Worm (Caenorhabditis elegans) whole organism, L4 larva: ENCODE results near the gene C31E10.6.

Source experiments
- D1046.2 ChIP-seq: fragments of 200-800 bp; sonication (Bioruptor generic); IDR thresholded peaks from 2 replicates; pipeline ENCODE4 v1.3.6; 2022; ENCODE audit warnings: missing genetic modification characterization, missing compliant biosample characterization
- F37D6.2 ChIP-seq: sonication (generic microtip); optimal IDR thresholded peaks from 2 replicates; lab custom pipeline; 2016; ENCODE audit warnings: mild to moderate bottlenecking, missing genetic modification characterization, missing compliant biosample characterization
- F44E2.7 ChIP-seq: fragments of 200-800 bp; sonication (Bioruptor generic); IDR thresholded peaks from 2 replicates; pipeline ENCODE4 v2.1.2; 2022; ENCODE audit warnings: missing genetic modification characterization, missing compliant biosample characterization
- T26A8.4 ChIP-seq: fragments of 200-800 bp; sonication (Bioruptor generic); IDR thresholded peaks from 2 replicates; pipeline ENCODE4 v1.3.6; 2022; ENCODE audit warnings: missing genetic modification characterization, missing compliant biosample characterization
- Y105C5A.15 ChIP-seq: fragments of 200-800 bp; sonication (Bioruptor generic); IDR thresholded peaks from 2 replicates; pipeline ENCODE4 v1.3.6; 2022; ENCODE audit warnings: missing genetic modification characterization, missing compliant biosample characterization
- ZK337.2 ChIP-seq: fragments of 200-800 bp; sonication (Bioruptor generic); IDR thresholded peaks from 2 replicates; pipeline ENCODE4 v1.3.6; 2022; ENCODE audit warnings: missing genetic modification reagents, missing genetic modification characterization, missing compliant biosample characterization
- ZK546.5 ChIP-seq, 2 experiments: sonication (generic microtip); optimal IDR thresholded peaks; 2 replicates each; lab custom pipeline; 2017; ENCODE audit warnings: missing biosample characterization in 2 of 2, missing genetic modification characterization in 2 of 2
- ama-1 ChIP-seq: fragments of 150-350 bp; optimal IDR thresholded peaks from 2 replicates; lab custom pipeline; 2014; ENCODE audit warnings: inconsistent platforms, mixed read lengths
- ceh-28 ChIP-seq: fragments of 150-350 bp; optimal IDR thresholded peaks from 2 replicates; lab custom pipeline; 2014; ENCODE audit warnings: missing biosample characterization, missing genetic modification reagents, missing genetic modification characterization
- ceh-32 ChIP-seq: sonication (generic microtip); optimal IDR thresholded peaks from 2 replicates; lab custom pipeline; 2016; ENCODE audit warnings: mild to moderate bottlenecking, missing genetic modification characterization, missing compliant biosample characterization; ENCODE audit not compliant: poor library complexity
- ceh-44 ChIP-seq: fragments of 200-800 bp; sonication (Bioruptor generic); IDR thresholded peaks from 2 replicates; pipeline ENCODE4 v1.3.6; 2022; ENCODE audit warnings: missing genetic modification reagents, missing genetic modification characterization, missing compliant biosample characterization
- ceh-62 ChIP-seq: sonication (generic microtip); optimal IDR thresholded peaks from 2 replicates; lab custom pipeline; 2017; ENCODE audit warnings: missing biosample characterization, missing genetic modification characterization
- ceh-82 ChIP-seq: sonication (generic microtip); optimal IDR thresholded peaks from 2 replicates; lab custom pipeline; 2017; ENCODE audit warnings: missing biosample characterization, missing genetic modification characterization
- ces-1 ChIP-seq: fragments of 150-350 bp; sonication (generic microtip); optimal IDR thresholded peaks from 4 replicates; lab custom pipeline; 2014; ENCODE audit warnings: missing biosample characterization, missing genetic modification reagents, missing genetic modification characterization
- daf-12 ChIP-seq: fragments of 150-350 bp; optimal IDR thresholded peaks from 2 replicates; lab custom pipeline; 2014; ENCODE audit warnings: missing biosample characterization, missing genetic modification reagents, missing genetic modification characterization
- daf-16 ChIP-seq, 3 experiments: sonication (generic microtip); optimal IDR thresholded peaks; 2 replicates each; lab custom pipeline; 2016 to 2017; ENCODE audit warnings: missing genetic modification characterization in 3 of 3, missing genetic modification reagents in 3 of 3, mild to moderate bottlenecking in 2 of 3, missing compliant biosample characterization in 2 of 3, missing biosample characterization in 1 of 3, moderate library complexity in 1 of 3
- daf-8 ChIP-seq: fragments of 200-800 bp; sonication (Bioruptor generic); IDR thresholded peaks from 2 replicates; pipeline ENCODE4 v1.3.6; 2022; ENCODE audit warnings: missing genetic modification characterization, missing compliant biosample characterization
- duxl-1 ChIP-seq: sonication (generic microtip); optimal IDR thresholded peaks from 2 replicates; lab custom pipeline; 2016; ENCODE audit warnings: mild to moderate bottlenecking, missing genetic modification characterization, moderate library complexity, missing compliant biosample characterization; ENCODE audit not compliant: poor library complexity
- hlh-11 ChIP-seq: fragments of 200-800 bp; sonication (Bioruptor generic); optimal IDR thresholded peaks from 2 replicates; lab custom pipeline; 2018; ENCODE audit warnings: mild to moderate bottlenecking, missing genetic modification characterization, missing compliant biosample characterization
- hmg-1.1 ChIP-seq: fragments of 200-800 bp; sonication (Bioruptor generic); IDR thresholded peaks from 2 replicates; pipeline ENCODE4 v1.3.6; 2022; ENCODE audit warnings: missing genetic modification reagents, missing genetic modification characterization, missing compliant biosample characterization
- lin-1 ChIP-seq: fragments of 200-800 bp; sonication (Bioruptor generic); IDR thresholded peaks from 2 replicates; pipeline ENCODE4 v1.3.6; 2022; ENCODE audit warnings: missing genetic modification reagents, missing genetic modification characterization, missing compliant biosample characterization
- lin-38 ChIP-seq: fragments of 200-800 bp; sonication (Bioruptor generic); IDR thresholded peaks from 2 replicates; pipeline ENCODE4 v1.3.6; 2022; ENCODE audit warnings: missing genetic modification reagents, missing genetic modification characterization, missing compliant biosample characterization
- lsy-2 ChIP-seq, 2 experiments: fragments of 150-350 bp in 1 of 2; sonication (generic microtip) in 1 of 2; optimal IDR thresholded peaks; 2 replicates each; lab custom pipeline; 2014 to 2017; ENCODE audit warnings: missing biosample characterization in 2 of 2, missing genetic modification characterization in 2 of 2
- mdt-29 ChIP-seq: fragments of 200-800 bp; sonication (Bioruptor generic); IDR thresholded peaks from 2 replicates; pipeline ENCODE4 v1.3.6; 2022; ENCODE audit warnings: missing genetic modification reagents, missing genetic modification characterization, missing compliant biosample characterization
- mxl-3 ChIP-seq: fragments of 200-800 bp; sonication (Bioruptor generic); optimal IDR thresholded peaks from 2 replicates; lab custom pipeline; 2018; ENCODE audit warnings: mild to moderate bottlenecking, missing genetic modification characterization, missing compliant biosample characterization
- nhr-11 ChIP-seq: fragments of 150-350 bp; optimal IDR thresholded peaks from 2 replicates; lab custom pipeline; 2014; ENCODE audit warnings: missing biosample characterization, missing genetic modification characterization
- nhr-28 ChIP-seq: fragments of 150-350 bp; optimal IDR thresholded peaks from 2 replicates; lab custom pipeline; 2014; ENCODE audit warnings: missing biosample characterization, missing genetic modification characterization
- nhr-41 ChIP-seq: fragments of 200-800 bp; sonication (Bioruptor generic); IDR thresholded peaks from 2 replicates; pipeline ENCODE4 v1.3.6; 2022; ENCODE audit warnings: missing genetic modification reagents, missing genetic modification characterization, missing compliant biosample characterization
- nhr-42 ChIP-seq: fragments of 200-800 bp; sonication (Bioruptor generic); IDR thresholded peaks from 2 replicates; pipeline ENCODE4 v1.3.6; 2022; ENCODE audit warnings: missing genetic modification characterization, missing compliant biosample characterization
- nhr-48 ChIP-seq: sonication (generic microtip); optimal IDR thresholded peaks from 2 replicates; lab custom pipeline; 2016; ENCODE audit warnings: mild to moderate bottlenecking, missing genetic modification characterization, missing compliant biosample characterization
- pha-4 ChIP-seq, 2 experiments: fragments of 150-350 bp in 1 of 2; fragments of 200-800 bp in 1 of 2; sonication (Bioruptor generic) in 1 of 2; IDR thresholded peaks in 1 of 2; optimal IDR thresholded peaks in 1 of 2; 2 replicates each; pipeline versions ENCODE4 v1.3.6 to Lab custom; 2014 to 2022; ENCODE audit warnings: missing genetic modification characterization in 2 of 2, missing genetic modification reagents in 2 of 2, missing biosample characterization in 1 of 2, missing compliant biosample characterization in 1 of 2
- skn-1 ChIP-seq: fragments of 150-350 bp; optimal IDR thresholded peaks from 2 replicates; lab custom pipeline; 2014; ENCODE audit warnings: missing biosample characterization, missing genetic modification characterization
- snpc-1.2 ChIP-seq: fragments of 200-800 bp; sonication (Bioruptor generic); IDR thresholded peaks from 2 replicates; pipeline ENCODE4 v1.3.6; 2022; ENCODE audit warnings: missing genetic modification reagents, missing genetic modification characterization, missing compliant biosample characterization
- snpc-4 ChIP-seq: fragments of 150-350 bp; optimal IDR thresholded peaks from 2 replicates; lab custom pipeline; 2014; ENCODE audit warnings: missing biosample characterization, missing genetic modification characterization
- spr-1 ChIP-seq: sonication (generic microtip); optimal IDR thresholded peaks from 2 replicates; lab custom pipeline; 2016; ENCODE audit warnings: mild to moderate bottlenecking, missing genetic modification characterization, missing compliant biosample characterization
- tag-97 ChIP-seq: fragments of 200-800 bp; sonication (Bioruptor generic); IDR thresholded peaks from 2 replicates; pipeline ENCODE4 v1.3.6; 2022; ENCODE audit warnings: missing genetic modification characterization, missing compliant biosample characterization
- tra-1 ChIP-seq: fragments of 200-800 bp; sonication (Bioruptor generic); IDR thresholded peaks from 2 replicates; pipeline ENCODE4 v1.3.6; 2022; ENCODE audit warnings: missing genetic modification reagents, missing genetic modification characterization, missing compliant biosample characterization
- unc-130 ChIP-seq: sonication (generic microtip); optimal IDR thresholded peaks from 2 replicates; lab custom pipeline; 2016; ENCODE audit warnings: missing genetic modification reagents, missing genetic modification characterization, missing compliant biosample characterization
- vab-7 ChIP-seq: fragments of 200-800 bp; sonication (Bioruptor generic); IDR thresholded peaks from 2 replicates; pipeline ENCODE4 v1.3.6; 2022; ENCODE audit warnings: missing genetic modification reagents, missing genetic modification characterization, missing compliant biosample characterization
- zfp-3 ChIP-seq: fragments of 200-800 bp; sonication (Bioruptor generic); conservative IDR thresholded peaks from 2 replicates; pipeline ENCODE4 v1.3.6; 2022; ENCODE audit warnings: missing genetic modification reagents, missing genetic modification characterization, missing compliant biosample characterization
- zip-11 ChIP-seq: fragments of 200-800 bp; sonication (Bioruptor generic); IDR thresholded peaks from 2 replicates; pipeline ENCODE4 v1.3.6; 2022; ENCODE audit warnings: missing genetic modification characterization, missing compliant biosample characterization
- zip-2 ChIP-seq: fragments of 150-350 bp; optimal IDR thresholded peaks from 2 replicates; lab custom pipeline; 2014; ENCODE audit warnings: missing biosample characterization, missing genetic modification characterization
- ztf-11 ChIP-seq: fragments of 150-350 bp; optimal IDR thresholded peaks from 2 replicates; lab custom pipeline; 2014; ENCODE audit warnings: missing biosample characterization, missing genetic modification characterization

The C31E10.6 gene

DNA sequence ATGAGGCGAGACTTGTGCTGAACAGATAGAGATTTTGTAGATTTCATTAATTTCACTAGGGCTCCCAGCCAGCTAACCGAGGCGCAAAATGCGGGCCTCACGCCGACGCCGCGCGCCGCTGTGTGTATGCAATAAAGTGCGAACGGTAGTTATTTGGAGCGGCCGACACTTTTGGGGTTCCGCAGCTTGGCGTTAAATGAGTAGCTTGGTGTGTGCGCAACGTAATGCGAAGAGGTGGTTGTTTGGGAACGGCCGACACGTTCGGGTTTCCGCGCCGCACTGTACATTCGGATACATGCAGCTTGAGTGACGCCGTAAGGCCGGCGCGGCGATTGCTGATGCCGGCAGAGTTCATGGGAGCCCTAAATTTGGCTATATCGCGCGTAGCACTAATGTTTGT, 12.0 kb downstream of the C31E10.6 start (continued):
- TF ChIP-seq zip-2: no peak
- TF ChIP-seq nhr-11 (tag; lab: Kevin White, UChicago): no peak
- TF ChIP-seq skn-1: no peak
- no peak for TF ChIP-seq lin-38 (GFP tag; lab: Robert Waterston, UW)
- TF ChIP-seq ztf-11 (tag; lab: Kevin White, UChicago): no peak
- TF ChIP-seq lin-1 (GFP tag; lab: Robert Waterston, UW): no peak
- no peak for TF ChIP-seq Y105C5A.15 (GFP tag; lab: Robert Waterston, UW)
- TF ChIP-seq duxl-1 (tag; lab: Kevin White, UChicago): no peak

DNA sequence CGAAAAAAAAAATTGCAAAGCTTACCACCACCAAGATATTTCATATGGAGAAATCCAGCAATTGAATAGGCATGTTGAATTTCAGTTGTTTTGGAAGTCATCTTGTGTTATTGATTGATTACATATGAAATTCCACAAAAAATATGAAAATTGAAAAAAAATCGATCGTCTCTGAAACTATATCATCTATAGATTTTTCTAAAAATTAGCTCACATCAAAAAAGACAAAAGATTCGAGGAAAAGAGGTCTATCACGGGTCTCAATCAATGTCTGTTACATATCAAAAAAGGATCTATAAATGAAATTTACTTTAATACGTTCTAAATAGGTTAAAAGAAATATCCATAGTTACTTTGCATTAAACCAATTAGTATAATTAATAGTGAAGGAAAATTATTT, 16.3 kb downstream of the C31E10.6 start, which contains the start of gene tbc-19:
TSS of gene tbc-19 (minus strand) at position 101 of the 400 bp plus-strand sequence.
- TF ChIP-seq vab-7: no peak
- no peak for TF ChIP-seq ZK546.5 (tag; optimal IDR thresholded peaks at IDR 0.05; lab: Kevin White, UChicago)
- no peak for TF ChIP-seq ZK337.2
- no peak for TF ChIP-seq daf-8 (GFP tag; lab: Robert Waterston, UW)
- no peak for TF ChIP-seq ama-1 (lab: Kevin White, UChicago)
- TF ChIP-seq ceh-44 (GFP tag; lab: Robert Waterston, UW): no peak
- TF ChIP-seq daf-12 (tag; lab: Kevin White, UChicago): no peak
- TF ChIP-seq spr-1: no peak
- TF ChIP-seq tag-97 (GFP tag; lab: Robert Waterston, UW): no peak

DNA sequence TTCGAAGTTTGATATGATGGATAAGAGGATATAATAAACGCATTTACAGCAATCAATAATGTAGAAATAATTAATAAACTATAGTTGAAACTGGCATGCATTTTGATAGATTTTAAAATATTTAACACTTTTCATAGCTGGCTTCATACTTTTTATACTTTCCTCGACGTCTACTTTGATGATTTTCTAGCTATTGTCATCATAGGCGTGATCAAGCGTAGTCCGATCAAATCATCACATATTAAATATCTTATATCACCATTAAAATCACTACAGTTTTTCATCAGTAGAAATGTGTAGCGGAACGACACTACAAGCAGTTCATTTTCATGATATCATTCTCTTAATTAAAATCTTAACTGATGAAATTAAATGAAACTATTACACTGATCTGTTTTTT, 19.2 kb downstream of the C31E10.6 start, which contains the start of gene C04C11.25:
TSS of gene C04C11.25 (minus strand) at position 101 of the 400 bp plus-strand sequence.
- TF ChIP-seq nhr-28 (tag; lab: Kevin White, UChicago) (peak; percentile 78), snpc-1.2 (GFP tag; lab: Robert Waterston, UW) (no peak), hlh-11 (no peak), ceh-82 (tag; lab: Kevin White, UChicago) (no peak)
- TF ChIP-seq, all 104 proteins: peak for 1

DNA sequence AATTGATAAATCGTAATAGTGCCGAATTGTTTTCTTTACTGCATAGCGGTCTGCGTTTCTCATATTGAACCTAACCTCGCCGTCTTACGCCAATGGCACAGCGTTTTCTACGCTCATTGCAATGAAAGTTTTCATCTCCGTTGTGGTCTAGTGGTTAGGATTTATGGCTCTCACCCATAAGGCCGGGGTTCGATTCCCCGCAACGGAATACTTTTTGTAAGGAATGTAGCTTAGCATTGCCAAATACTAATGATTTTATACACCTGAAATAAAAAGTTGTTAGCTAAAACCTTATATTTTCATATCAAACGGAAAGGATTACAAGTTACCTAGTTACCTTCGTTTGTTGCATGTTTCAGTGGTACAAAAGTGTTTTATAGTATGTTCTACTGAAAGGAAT, 19.7 kb downstream of the C31E10.6 start:
- TF ChIP-seq mxl-3 (GFP tag; lab: Kevin White, UChicago) (peak; percentile 41), nhr-28 (tag; lab: Kevin White, UChicago) (peak; percentile 58), ZK546.5 (tag; optimal IDR thresholded peaks at IDR 0.05; lab: Kevin White, UChicago) (no peak), hmg-1.1 (GFP tag; lab: Robert Waterston, UW) (peak; percentile 96), daf-16 (GFP tag; optimal IDR thresholded peaks at IDR 0.05; lab: Kevin White, UChicago) (peak; percentile 66 to 73), daf-16 (tag; optimal IDR thresholded peaks at IDR 0.05; lab: Kevin White, UChicago) (peak; percentile 73), tag-97 (GFP tag; lab: Robert Waterston, UW) (no peak), ceh-82 (tag; lab: Kevin White, UChicago) (no peak), Y105C5A.15 (GFP tag; lab: Robert Waterston, UW) (peak; percentile 82), vab-7 (peak; percentile 92), zip-11 (GFP tag; lab: Robert Waterston, UW) (peak; percentile 60; the same call in 1 of the 2 replicates), tra-1 (GFP tag; lab: Robert Waterston, UW) (peak; percentile 69), F37D6.2 (tag; lab: Kevin White, UChicago) (peak; percentile 62), nhr-48 (tag; lab: Kevin White, UChicago) (peak; percentile 65), mdt-29 (GFP tag; lab: Robert Waterston, UW) (peak; percentile 65), zfp-3 (peak; percentile 71), snpc-4 (tag; lab: Kevin White, UChicago) (no peak), ZK337.2 (peak; percentile 67; the same call in 1 of the 2 replicates), nhr-42 (GFP tag; lab: Robert Waterston, UW) (peak; percentile 73), ceh-28 (tag; lab: Kevin White, UChicago) (no peak), ceh-62 (tag; lab: Kevin White, UChicago) (no peak), pha-4 (GFP tag; IDR thresholded peaks at IDR 0.05; lab: Robert Waterston, UW) (peak; percentile 88), pha-4 (tag; optimal IDR thresholded peaks at IDR 0.05; lab: Kevin White, UChicago) (peak; percentile 42), daf-8 (GFP tag; lab: Robert Waterston, UW) (no peak), D1046.2 (GFP tag; lab: Robert Waterston, UW) (peak; percentile 85), ama-1 (lab: Kevin White, UChicago) (no peak), lin-1 (GFP tag; lab: Robert Waterston, UW) (peak; percentile 80), F44E2.7 (GFP tag; lab: Robert Waterston, UW) (peak; percentile 87; the same call in 1 of the 2 replicates), ceh-32 (tag; lab: Kevin White, UChicago) (peak; percentile 18), unc-130 (peak; percentile 70), T26A8.4 (GFP tag; lab: Robert Waterston, UW) (peak; percentile 83), ces-1 (peak; percentile 8), lsy-2 (tag; optimal IDR thresholded peaks at IDR 0.05; lab: Kevin White, UChicago) (peak in 1 of 2 experiments; percentile 56), nhr-41 (peak; percentile 84; the same call in 1 of the 2 replicates)
